Worm (Caenorhabditis elegans) whole organism, midembryonic: ENCODE results near the gene col-158.

Source experiments
- cog-1 ChIP-seq: sonication (generic microtip); optimal IDR thresholded peaks from 2 replicates; lab custom pipeline; 2016; ENCODE audit warnings: missing genetic modification characterization, missing compliant biosample characterization
- flt-1 ChIP-seq: fragments of 200-800 bp; sonication (Bioruptor generic); IDR thresholded peaks from 2 replicates; pipeline ENCODE4 v1.3.6; 2022; ENCODE audit warnings: missing genetic modification characterization, missing compliant biosample characterization
- klf-2 ChIP-seq: fragments of 200-800 bp; sonication (Bioruptor generic); conservative IDR thresholded peaks from 2 replicates; pipeline ENCODE4 v1.3.6; 2022; ENCODE audit warnings: missing genetic modification reagents, missing genetic modification characterization, missing compliant biosample characterization
- ref-1 ChIP-seq: fragments of 200-800 bp; sonication (Bioruptor generic); conservative IDR thresholded peaks from 2 replicates; pipeline ENCODE4 v1.3.6; 2022; ENCODE audit warnings: missing genetic modification reagents, missing genetic modification characterization, missing compliant biosample characterization
- tab-1 ChIP-seq: fragments of 200-800 bp; sonication (Bioruptor generic); IDR thresholded peaks from 2 replicates; pipeline ENCODE4 v1.3.6; 2022; ENCODE audit warnings: missing genetic modification characterization, missing compliant biosample characterization
- ztf-23 ChIP-seq: fragments of 200-800 bp; sonication (Bioruptor generic); IDR thresholded peaks from 2 replicates; pipeline ENCODE4 v1.3.6; 2022; ENCODE audit warnings: missing genetic modification reagents, missing genetic modification characterization, missing compliant biosample characterization
- ztf-29 ChIP-seq: fragments of 200-800 bp; sonication (Bioruptor generic); IDR thresholded peaks from 2 replicates; pipeline ENCODE4 v1.3.6; 2022; ENCODE audit warnings: missing genetic modification reagents, missing genetic modification characterization, missing compliant biosample characterization

DNA sequence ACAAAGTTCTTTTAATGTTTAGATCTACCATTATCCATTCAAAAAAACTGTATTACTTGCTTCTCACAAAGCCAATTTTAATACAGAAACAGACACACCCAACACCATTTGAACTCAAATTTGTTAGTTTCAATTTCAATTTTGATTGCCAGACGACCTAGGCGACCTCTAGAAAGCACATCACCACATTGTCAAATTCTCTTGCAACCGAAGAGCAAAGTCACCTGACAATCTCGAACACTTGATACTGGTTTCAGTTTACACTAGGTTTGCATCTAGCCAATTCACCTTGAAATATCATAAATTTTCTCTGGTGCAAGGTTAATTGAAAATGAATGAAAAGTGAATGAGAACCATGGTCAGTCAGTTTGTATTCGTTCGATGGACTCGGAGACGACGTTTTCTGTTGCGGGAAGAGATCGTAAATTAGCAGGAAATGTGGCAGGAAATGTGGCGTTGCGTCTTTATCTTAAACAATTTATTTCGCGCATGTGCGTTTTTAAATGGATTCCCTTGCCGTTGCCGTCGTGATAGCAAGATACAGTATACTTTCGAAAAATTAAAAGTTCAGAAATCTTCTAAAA lies 32.0 kb upstream of the col-158 start:
- no peak for TF ChIP-seq tab-1 (GFP tag; lab: Robert Waterston, UW)
- TF ChIP-seq ref-1 (GFP tag; lab: Robert Waterston, UW): no peak
- TF ChIP-seq ztf-23 (GFP tag; lab: Robert Waterston, UW): no peak
- no peak for TF ChIP-seq klf-2 (GFP tag; lab: Robert Waterston, UW)
- no peak for TF ChIP-seq flt-1 (GFP tag; lab: Robert Waterston, UW)
- TF ChIP-seq ztf-29 (GFP tag; lab: Robert Waterston, UW): no peak
- TF ChIP-seq cog-1 (tag; lab: Kevin White, UChicago): no peak
